Worm (Caenorhabditis elegans) whole organism, young adult: ENCODE data around the gene F01F1.2.

Experiments
- B0261.1 ChIP-seq: sonication (generic microtip); optimal IDR thresholded peaks from 2 replicates; lab custom pipeline; 2016; ENCODE audit warnings: mild to moderate bottlenecking, missing genetic modification characterization, moderate library complexity, missing compliant biosample characterization
- F10E7.11 ChIP-seq: sonication (generic microtip); optimal IDR thresholded peaks from 2 replicates; lab custom pipeline; 2017; ENCODE audit warnings: mild to moderate bottlenecking, missing genetic modification characterization, moderate library complexity, missing compliant biosample characterization
- F37B4.10 ChIP-seq: fragments of 200-800 bp; sonication (Bioruptor generic); IDR thresholded peaks from 2 replicates; pipeline ENCODE4 v1.3.6; 2022; ENCODE audit warnings: missing genetic modification characterization, missing compliant biosample characterization
- Y67H2A.10 ChIP-seq: fragments of 200-800 bp; sonication (Bioruptor generic); conservative IDR thresholded peaks from 2 replicates; pipeline ENCODE4 v1.3.6; 2022; ENCODE audit warnings: missing genetic modification reagents, missing genetic modification characterization, missing compliant biosample characterization
- dpl-1 ChIP-seq: fragments of 150-350 bp; optimal IDR thresholded peaks from 2 replicates; lab custom pipeline; 2014; ENCODE audit warnings: missing biosample characterization, missing genetic modification reagents, missing genetic modification characterization
- egrh-3 ChIP-seq: fragments of 200-800 bp; sonication (Bioruptor generic); IDR thresholded peaks from 2 replicates; pipeline ENCODE4 v1.3.6; 2022; ENCODE audit warnings: missing genetic modification reagents, missing genetic modification characterization, missing compliant biosample characterization
- him-1 ChIP-seq: sonication (generic microtip); optimal IDR thresholded peaks from 2 replicates; lab custom pipeline; 2016; ENCODE audit warnings: missing genotype, missing genetic modification reagents, missing genetic modification characterization, missing compliant biosample characterization
- lin-26 ChIP-seq: fragments of 200-800 bp; sonication (Bioruptor generic); IDR thresholded peaks from 2 replicates; pipeline ENCODE4 v1.3.6; 2022; ENCODE audit warnings: missing genetic modification reagents, missing genetic modification characterization, missing compliant biosample characterization
- lin-35 ChIP-seq, 3 experiments: fragments of 150-350 bp in 2 of 3; sonication (generic microtip) in 1 of 3; optimal IDR thresholded peaks; 2 replicates each; lab custom pipeline; 2014 to 2018; ENCODE audit warnings: missing biosample characterization in 3 of 3, missing genetic modification characterization in 3 of 3, missing genetic modification reagents in 3 of 3
- pha-4 ChIP-seq: fragments of 150-350 bp; sonication (generic microtip); optimal IDR thresholded peaks from 2 replicates; lab custom pipeline; 2014; ENCODE audit warnings: missing biosample characterization, missing genetic modification reagents, missing genetic modification characterization
- rpc-1 ChIP-seq, 2 experiments: fragments of 150-350 bp in 1 of 2; sonication (generic microtip) in 1 of 2; optimal IDR thresholded peaks; 2 replicates each; lab custom pipeline; 2014 to 2018; ENCODE audit warnings: missing biosample characterization in 1 of 2, missing genetic modification characterization in 1 of 2, missing genetic modification reagents in 1 of 2, missing genotype in 1 of 2
- sea-2 ChIP-seq: fragments of 200-800 bp; sonication (Bioruptor generic); IDR thresholded peaks from 2 replicates; pipeline ENCODE4 v1.3.6; 2022; ENCODE audit warnings: missing genetic modification characterization, missing compliant biosample characterization

- TF ChIP-seq him-1: no peak
- no peak for TF ChIP-seq rpc-1 (optimal IDR thresholded peaks at IDR 0.05; lab: Kevin White, UChicago)
- no peak for TF ChIP-seq rpc-1 (tag; optimal IDR thresholded peaks at IDR 0.05; lab: Kevin White, UChicago)
- TF ChIP-seq lin-26 (GFP tag; lab: Robert Waterston, UW): no peak
- TF ChIP-seq Y67H2A.10 (GFP tag; lab: Robert Waterston, UW): no peak
- TF ChIP-seq dpl-1 (GFP tag; lab: Kevin White, UChicago): no peak
- TF ChIP-seq F10E7.11 (tag; lab: Kevin White, UChicago): no peak
- no peak for TF ChIP-seq egrh-3 (GFP tag; lab: Robert Waterston, UW)
- no peak for TF ChIP-seq pha-4 (tag; lab: Kevin White, UChicago)
- TF ChIP-seq B0261.1 (tag; lab: Kevin White, UChicago): no peak
- TF ChIP-seq F37B4.10 (GFP tag; lab: Robert Waterston, UW): no peak
- no peak for TF ChIP-seq lin-35 (GFP tag; optimal IDR thresholded peaks at IDR 0.05; lab: Kevin White, UChicago)
- TF ChIP-seq sea-2 (GFP tag; lab: Robert Waterston, UW): no peak
These were observed 37.6 kb downstream of the F01F1.2 start for ce11 chrIII:5915926-5916325.
